Fruit fly (Drosophila melanogaster) whole organism, embryonic: ENCODE results near the gene ScpX.

ENCODE experiments used
- CG12391 ChIP-seq: fragments of 200-800 bp; sonication (Bioruptor generic); optimal IDR thresholded peaks from 3 replicates; lab custom pipeline; 2018; ENCODE audit warnings: missing biosample characterization, mild to moderate bottlenecking, missing genetic modification characterization, moderate library complexity
- CG14710 ChIP-seq: fragments of 200-800 bp; sonication (Bioruptor generic); optimal IDR thresholded peaks from 3 replicates; lab custom pipeline; 2019; ENCODE audit warnings: missing biosample characterization, mild to moderate bottlenecking, missing genetic modification characterization, moderate library complexity
- CG16863 ChIP-seq: fragments of 200-800 bp; sonication (Bioruptor generic); optimal IDR thresholded peaks from 3 replicates; lab custom pipeline; 2016; ENCODE audit warnings: missing biosample characterization, missing genetic modification characterization
- CG2678 ChIP-seq: fragments of 200-800 bp; sonication (Bioruptor generic); optimal IDR thresholded peaks from 3 replicates; lab custom pipeline; 2019; ENCODE audit warnings: missing biosample characterization, mild to moderate bottlenecking, missing genetic modification characterization, moderate library complexity
- CG31365 ChIP-seq: fragments of 200-800 bp; sonication (Bioruptor generic); optimal IDR thresholded peaks from 2 replicates; lab custom pipeline; 2018; ENCODE audit warnings: missing biosample characterization, mild to moderate bottlenecking, missing genetic modification characterization
- Elba2 ChIP-seq: fragments of 200-800 bp; sonication (Bioruptor generic); optimal IDR thresholded peaks from 3 replicates; lab custom pipeline; 2016; ENCODE audit warnings: missing biosample characterization, missing genetic modification characterization
- Ravus ChIP-seq: fragments of 200-800 bp; sonication (Bioruptor generic); IDR thresholded peaks from 2 replicates; pipeline ENCODE4 v1.3.6; 2022; ENCODE audit warnings: missing biosample characterization, missing genetic modification characterization
- Taf1 ChIP-seq: fragments of 200-800 bp; sonication (Bioruptor generic); IDR thresholded peaks from 2 replicates; pipeline ENCODE4 v1.3.6; 2022; ENCODE audit warnings: missing biosample characterization, missing genetic modification characterization
- jigr1 ChIP-seq: fragments of 200-800 bp; sonication (Bioruptor generic); IDR thresholded peaks from 3 replicates; pipeline ENCODE4 v1.3.6; 2022; ENCODE audit warnings: missing biosample characterization, missing genetic modification characterization
- kay ChIP-seq: fragments of 200-800 bp; sonication (Bioruptor generic); optimal IDR thresholded peaks from 2 replicates; lab custom pipeline; 2016; ENCODE audit warnings: missing biosample characterization, missing genetic modification characterization
- psq ChIP-seq: fragments of 200-800 bp; sonication (Bioruptor generic); optimal IDR thresholded peaks from 2 replicates; lab custom pipeline; 2017; ENCODE audit warnings: missing biosample characterization, missing genetic modification characterization

- TF ChIP-seq CG14710 (no peak), jigr1 (GFP tag; lab: Robert Waterston, UW) (no peak), CG2678 (tag; lab: Kevin White, UChicago) (no peak), Taf1 (no peak), CG16863 (GFP tag; lab: Kevin White, UChicago) (no peak), Ravus (GFP tag; lab: Robert Waterston, UW) (no peak), CG12391 (tag; lab: Kevin White, UChicago) (no peak), kay (no peak), Elba2 (GFP tag; lab: Kevin White, UChicago) (no peak), psq (no peak), CG31365 (tag; lab: Kevin White, UChicago) (no peak)
These were observed 12.5 kb downstream of the ScpX start for dm6 chr2L:18843560-18843959.
